Fruit fly (Drosophila melanogaster) whole organism, prepupa: ENCODE data around the gene CG14712.
A peak's percentile ranks its signal among the peaks of the same experiment; 100 is the strongest.

Experiments used
- CG3032 ChIP-seq: fragments of 200-800 bp; optimal IDR thresholded peaks from 2 replicates; lab custom pipeline; 2019; ENCODE audit warnings: missing biosample characterization, mild to moderate bottlenecking, missing genetic modification characterization, moderate library complexity
- CG8319 ChIP-seq: fragments of 200-800 bp; sonication (Bioruptor generic); optimal IDR thresholded peaks from 3 replicates; lab custom pipeline; 2016; ENCODE audit warnings: missing biosample characterization, missing genetic modification characterization
- Lpt ChIP-seq: fragments of 200-800 bp; sonication (Bioruptor generic); optimal IDR thresholded peaks from 3 replicates; lab custom pipeline; 2016; ENCODE audit warnings: missing biosample characterization, missing genetic modification characterization
- Sox102F ChIP-seq: fragments of 200-800 bp; sonication (Bioruptor generic); optimal IDR thresholded peaks from 2 replicates; lab custom pipeline; 2016; ENCODE audit warnings: missing biosample characterization, mild to moderate bottlenecking, missing genetic modification characterization
- fd59A ChIP-seq: fragments of 200-800 bp; sonication (Bioruptor generic); optimal IDR thresholded peaks from 2 replicates; lab custom pipeline; 2017; ENCODE audit warnings: missing biosample characterization, mild to moderate bottlenecking, missing genetic modification characterization, missing genetic modification reagents

- peak; percentile 85 for TF ChIP-seq CG8319 (GFP tag; lab: Kevin White, UChicago)
- peak; percentile 96 for TF ChIP-seq Sox102F
- peak; percentile 98 for TF ChIP-seq Lpt (GFP tag; lab: Kevin White, UChicago)
- peak; percentile 88 for TF ChIP-seq CG3032 (tag; lab: Kevin White, UChicago)
- peak; percentile 83 for TF ChIP-seq fd59A (GFP tag; lab: Kevin White, UChicago)
Observed at dm6 chr3R:11655873-11656374, 27.4 kb downstream of the CG14712 start, which contains the start of gene CG42327.
